Worm (Caenorhabditis elegans): ENCODE data around the gene spch-1.
A peak's percentile ranks its signal among the peaks of the same experiment; 100 is the strongest.

spch-1 gene

DNA sequence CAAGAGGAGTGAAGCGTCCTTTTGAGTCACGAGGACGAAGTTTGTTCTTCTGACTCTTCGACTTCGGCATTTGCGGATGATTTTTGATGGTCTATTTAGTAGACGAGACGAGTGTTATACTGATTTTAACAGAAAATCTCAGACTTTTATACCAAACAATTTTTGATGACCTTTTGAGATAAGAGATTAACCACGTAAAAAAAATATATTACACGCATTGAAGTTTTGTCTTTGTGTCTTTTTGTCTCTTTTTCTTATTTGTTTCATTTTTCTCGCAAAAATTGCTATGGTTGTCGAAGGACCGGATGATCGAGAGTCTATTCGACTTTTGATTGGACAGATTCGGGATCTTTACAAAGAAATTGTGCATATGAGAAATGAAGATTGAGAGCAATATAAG is at the start of gene spch-1:
Gene spch-1 (minus strand): TSS at position 101 of the 400 bp plus-strand sequence.
- TF ChIP-seq W03F9.2 (tag; optimal IDR thresholded peaks at IDR 0.05) (no peak), dao-5 (tag; optimal IDR thresholded peaks at IDR 0.05) (no peak), him-1 (tag; optimal IDR thresholded peaks at IDR 0.05) (no peak)

DNA sequence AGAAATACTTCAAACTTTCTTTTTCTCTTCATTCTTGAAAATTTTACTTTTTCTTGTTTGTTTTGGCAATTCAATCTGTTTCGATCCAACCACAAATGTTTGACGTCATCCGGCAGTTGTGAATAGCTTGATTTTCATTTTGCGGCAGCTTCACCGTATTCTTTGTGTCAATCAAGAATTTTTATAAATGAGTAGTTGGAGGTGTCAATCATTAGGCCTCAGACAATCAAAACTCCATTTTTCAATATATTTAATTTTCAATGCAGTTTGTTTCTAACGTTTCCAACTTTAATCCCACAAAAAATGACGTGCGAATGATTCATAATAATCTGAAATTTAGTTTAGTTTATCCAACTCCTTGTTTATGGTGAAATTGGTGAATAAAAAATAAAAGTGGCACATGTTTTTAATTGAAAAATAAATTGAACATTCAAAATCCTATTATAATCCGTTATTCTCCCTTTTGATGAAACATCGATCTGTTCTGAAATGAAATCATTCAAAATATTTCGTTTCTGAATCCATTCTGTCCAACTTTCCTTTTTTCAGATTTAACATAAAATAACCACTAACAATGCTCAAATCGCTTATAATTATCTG is 46.2 kb upstream of the spch-1 start, which contains the start of gene ttr-53:
Gene ttr-53 (plus strand): TSS at position 550 of the 600 bp plus-strand sequence.
- TF ChIP-seq W03F9.2 (tag; optimal IDR thresholded peaks at IDR 0.05) (no peak), him-1 (tag; optimal IDR thresholded peaks at IDR 0.05) (no peak), dao-5 (tag; optimal IDR thresholded peaks at IDR 0.05) (no peak)

DNA sequence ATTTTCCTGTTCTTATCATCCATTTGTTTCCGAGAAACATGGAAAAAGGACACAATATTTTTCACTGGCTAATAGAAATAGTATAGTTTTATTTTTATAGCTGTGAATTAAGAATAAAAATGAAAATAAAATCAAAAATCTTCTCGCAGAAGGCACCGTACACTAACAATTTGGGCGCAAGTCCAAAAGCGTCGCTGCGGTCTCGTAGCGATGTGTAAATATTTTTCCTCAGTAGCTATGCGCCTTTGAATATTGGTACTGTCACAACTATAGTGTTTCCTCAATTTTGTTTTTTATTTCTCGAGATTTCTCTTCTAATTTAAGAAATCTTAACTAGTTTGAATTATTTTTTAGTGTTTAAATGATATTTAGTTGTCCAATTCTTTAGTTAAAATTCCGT is 45.7 kb upstream of the spch-1 start:
- no peak for TF ChIP-seq him-1 (tag; optimal IDR thresholded peaks at IDR 0.05)
- no peak for TF ChIP-seq dao-5 (tag; optimal IDR thresholded peaks at IDR 0.05)
- TF ChIP-seq W03F9.2 (tag; optimal IDR thresholded peaks at IDR 0.05), result no peak

DNA sequence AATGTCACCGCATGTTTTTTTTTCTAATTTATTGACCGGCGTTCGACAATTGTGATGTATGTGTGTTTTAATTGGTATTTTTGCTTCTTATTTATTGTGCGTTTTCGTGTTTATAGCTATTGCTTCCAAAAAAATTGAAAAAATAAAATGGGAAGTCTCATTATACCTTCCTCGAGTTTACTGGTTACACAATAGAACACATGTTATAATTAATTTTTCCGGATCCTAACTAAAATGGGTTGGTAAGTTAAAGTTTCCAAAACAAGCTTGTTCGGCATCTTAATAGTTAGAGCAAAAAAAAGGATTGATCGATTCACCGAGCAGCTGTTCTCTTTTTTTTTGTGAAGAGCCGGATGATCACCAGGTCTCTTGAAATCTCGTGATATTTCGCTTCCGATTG is 44.1 kb upstream of the spch-1 start, which contains the start of gene ttr-54:
Gene ttr-54 (plus strand): TSS at position 301 of the 400 bp plus-strand sequence.
- no peak for TF ChIP-seq W03F9.2 (tag; optimal IDR thresholded peaks at IDR 0.05)
- no peak for TF ChIP-seq dao-5 (tag; optimal IDR thresholded peaks at IDR 0.05)
- no peak for TF ChIP-seq him-1 (tag; optimal IDR thresholded peaks at IDR 0.05)

DNA sequence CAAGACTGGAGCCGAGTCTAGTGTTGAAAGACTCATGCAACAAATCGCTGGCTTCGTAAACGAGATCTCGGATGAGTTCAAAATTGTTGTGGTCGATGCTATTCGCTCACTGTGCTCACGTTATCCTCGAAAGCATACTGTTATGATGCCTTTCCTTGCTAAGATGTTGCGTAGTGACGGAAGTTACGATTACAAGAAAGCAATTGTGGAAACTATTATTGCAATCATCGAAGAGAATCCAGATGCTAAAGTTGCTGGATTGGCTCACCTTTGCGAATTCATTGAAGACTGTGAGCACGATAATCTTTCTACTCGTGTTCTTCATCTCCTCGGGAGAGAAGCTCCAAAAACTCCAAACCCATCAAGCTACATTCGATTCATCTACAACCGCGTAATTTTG is 42.1 kb upstream of the spch-1 start:
- TF ChIP-seq W03F9.2 (tag; optimal IDR thresholded peaks at IDR 0.05) (no peak), dao-5 (tag; optimal IDR thresholded peaks at IDR 0.05) (no peak), him-1 (tag; optimal IDR thresholded peaks at IDR 0.05) (no peak)

DNA sequence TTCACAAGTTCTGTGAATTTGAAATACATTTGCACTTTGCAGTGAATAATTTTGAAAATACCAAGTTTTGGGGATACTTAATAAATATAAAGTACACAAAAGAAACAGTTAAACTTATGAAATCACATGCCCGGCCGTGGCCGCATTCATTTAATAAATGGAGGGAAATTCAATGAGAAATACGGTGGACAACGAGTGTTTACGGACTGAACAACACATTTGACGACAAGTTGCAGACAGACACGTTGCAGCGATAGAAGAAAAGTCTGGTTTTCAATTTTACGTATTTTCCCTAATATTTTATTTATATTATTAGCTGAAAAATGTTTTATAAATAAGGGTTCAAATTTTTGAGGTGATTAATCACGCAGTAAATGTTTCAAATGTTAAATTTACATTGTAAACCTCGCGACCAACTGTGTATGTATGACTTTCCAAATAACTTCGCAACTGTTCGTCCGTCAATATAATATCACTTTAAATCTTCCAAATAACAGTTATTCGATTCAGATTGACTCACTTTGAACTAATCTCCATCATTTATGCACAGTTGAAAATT is 40.2 kb upstream of the spch-1 start, which contains the start of gene copg-1:
Gene copg-1 (plus strand): TSS at position 509 of the 559 bp plus-strand sequence.
- peak; percentile 7 for TF ChIP-seq him-1 (tag; optimal IDR thresholded peaks at IDR 0.05)
- no peak for TF ChIP-seq dao-5 (tag; optimal IDR thresholded peaks at IDR 0.05)
- peak; percentile 63 for TF ChIP-seq W03F9.2 (tag; optimal IDR thresholded peaks at IDR 0.05)

DNA sequence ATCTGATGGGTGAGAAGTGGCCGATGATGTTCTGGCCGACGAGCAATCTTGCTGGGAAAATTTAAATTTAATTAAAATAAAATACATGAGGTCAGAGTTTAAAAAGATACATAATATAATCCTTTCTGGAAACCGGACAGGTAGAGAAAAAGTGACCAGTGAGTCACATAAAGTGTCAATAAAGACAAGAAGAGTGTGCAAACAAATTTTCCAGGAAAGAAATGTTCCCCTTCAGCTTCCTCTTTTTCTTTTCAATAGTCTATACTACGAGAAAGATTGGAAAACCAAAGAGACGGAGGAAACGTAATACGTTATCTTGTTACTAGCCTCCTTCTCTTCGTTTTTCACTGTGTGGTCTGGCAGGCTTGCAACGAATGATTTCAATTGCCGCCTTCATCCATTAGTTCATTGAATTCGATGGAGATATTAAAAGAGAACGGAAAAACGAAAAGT is 39.2 kb upstream of the spch-1 start, which contains the start of gene tsp-12:
Gene tsp-12 (minus strand): TSS at position 51 of the 453 bp plus-strand sequence.
- TF ChIP-seq W03F9.2 (tag; optimal IDR thresholded peaks at IDR 0.05) (no peak), him-1 (tag; optimal IDR thresholded peaks at IDR 0.05) (no peak), dao-5 (tag; optimal IDR thresholded peaks at IDR 0.05) (no peak)

DNA sequence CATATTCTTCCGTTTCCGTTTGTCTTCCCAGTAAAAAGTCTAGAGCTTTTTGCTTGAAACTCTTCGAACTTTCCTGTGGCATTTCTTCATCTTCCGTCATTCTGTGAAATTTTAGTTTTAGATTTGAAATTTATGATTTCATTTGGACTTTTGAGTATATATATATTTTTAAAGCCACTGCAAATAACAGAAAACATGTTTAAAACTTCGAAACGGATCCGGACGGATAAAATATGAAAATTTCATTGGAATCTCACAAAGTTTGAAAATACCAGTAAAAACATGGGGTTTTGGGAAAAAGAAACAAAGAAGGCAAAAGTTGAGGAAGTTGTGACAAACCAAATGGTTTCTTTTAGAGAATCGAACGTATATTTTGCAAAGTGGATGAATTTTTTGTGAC is 37.6 kb upstream of the spch-1 start, which contains the start of gene pigs-1:
Gene pigs-1 (minus strand): TSS at position 101 of the 400 bp plus-strand sequence.
- TF ChIP-seq dao-5 (tag; optimal IDR thresholded peaks at IDR 0.05) (no peak), him-1 (tag; optimal IDR thresholded peaks at IDR 0.05) (no peak), W03F9.2 (tag; optimal IDR thresholded peaks at IDR 0.05) (no peak)

DNA sequence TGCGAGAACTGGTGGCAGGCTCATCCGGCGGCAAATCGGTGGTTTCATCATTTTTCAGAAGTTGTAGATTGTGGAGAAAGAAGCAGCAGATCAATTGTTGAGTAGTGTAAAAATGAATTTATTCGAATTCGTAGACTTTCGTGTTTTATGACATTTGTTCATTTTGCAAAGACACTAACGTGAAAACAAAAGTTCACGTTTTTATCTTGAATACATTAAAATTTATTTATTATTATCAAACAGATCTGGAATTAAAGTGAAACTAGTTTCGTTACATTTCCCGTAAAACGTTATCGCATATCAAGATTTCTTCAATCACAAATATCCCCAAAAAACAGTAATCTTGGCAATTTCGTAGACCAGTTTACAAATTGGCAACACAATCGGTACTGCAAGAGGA is 35.5 kb upstream of the spch-1 start, which contains the start of gene T14G10.8:
Gene T14G10.8 (minus strand): TSS at position 101 of the 400 bp plus-strand sequence.
- TF ChIP-seq dao-5 (tag; optimal IDR thresholded peaks at IDR 0.05) (no peak), him-1 (tag; optimal IDR thresholded peaks at IDR 0.05) (no peak), W03F9.2 (tag; optimal IDR thresholded peaks at IDR 0.05) (no peak)

DNA sequence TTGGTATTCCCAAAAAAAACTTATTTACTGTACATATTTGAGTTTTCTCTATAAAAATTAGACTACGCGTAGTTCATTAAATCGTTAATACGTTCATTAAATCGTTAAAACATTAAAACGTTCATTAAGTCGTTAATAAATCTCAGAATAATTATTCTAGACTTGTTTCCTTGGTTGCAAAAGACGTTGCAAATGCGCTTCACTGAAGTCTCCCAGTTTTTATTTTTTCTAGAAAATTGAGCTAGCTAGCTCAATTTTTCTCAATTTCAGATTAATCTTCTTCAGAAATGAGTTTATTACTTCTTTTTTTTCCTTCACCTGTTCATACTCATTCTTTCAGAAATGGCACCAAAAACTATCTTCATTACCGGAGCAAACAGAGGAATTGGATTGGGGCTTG is 33.6 kb upstream of the spch-1 start:
- TF ChIP-seq W03F9.2 (tag; optimal IDR thresholded peaks at IDR 0.05) (no peak), him-1 (tag; optimal IDR thresholded peaks at IDR 0.05) (no peak), dao-5 (tag; optimal IDR thresholded peaks at IDR 0.05) (no peak)

DNA sequence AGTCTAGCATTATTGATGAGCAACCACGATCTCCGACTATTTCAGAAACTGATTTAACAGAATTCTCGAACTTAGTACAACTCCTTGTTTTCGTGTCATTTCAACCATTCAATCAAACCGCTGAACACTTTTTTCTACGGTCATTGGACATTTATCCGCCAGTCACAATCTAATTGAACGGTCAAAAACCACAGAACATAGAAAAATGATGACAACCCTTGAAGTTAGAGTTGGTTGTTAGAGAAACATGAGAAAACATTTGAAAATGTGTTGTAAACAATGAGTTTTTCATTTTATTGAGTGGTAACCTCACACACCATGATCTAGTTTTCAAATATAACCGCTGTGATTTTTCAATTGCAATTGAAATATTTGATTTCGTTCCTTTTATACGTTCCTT is 33.1 kb upstream of the spch-1 start:
- TF ChIP-seq dao-5 (tag; optimal IDR thresholded peaks at IDR 0.05), result no peak
- no peak for TF ChIP-seq W03F9.2 (tag; optimal IDR thresholded peaks at IDR 0.05)
- no peak for TF ChIP-seq him-1 (tag; optimal IDR thresholded peaks at IDR 0.05)

DNA sequence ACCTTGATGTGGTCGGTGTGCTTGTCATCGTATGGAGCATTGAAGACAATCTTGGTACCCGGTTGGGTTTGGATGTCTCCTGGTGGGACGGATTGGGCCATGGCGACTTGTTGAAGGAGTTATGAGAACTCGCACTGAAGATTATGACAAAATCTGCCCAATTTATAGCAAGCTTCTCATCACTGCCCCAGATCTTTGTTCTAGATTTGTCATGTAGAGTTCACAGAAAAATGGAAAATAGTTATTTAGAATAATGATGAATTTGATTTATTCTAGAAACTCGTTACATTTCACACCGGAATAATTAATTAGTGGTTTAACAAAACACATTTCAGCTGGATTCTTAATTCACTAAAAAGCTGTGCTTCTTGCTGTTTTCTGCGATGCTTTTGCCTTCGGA is 32.3 kb upstream of the spch-1 start, which contains the start of gene msp-38:
Gene msp-38 (minus strand): TSS at position 101 of the 400 bp plus-strand sequence.
- no peak for TF ChIP-seq him-1 (tag; optimal IDR thresholded peaks at IDR 0.05)

DNA sequence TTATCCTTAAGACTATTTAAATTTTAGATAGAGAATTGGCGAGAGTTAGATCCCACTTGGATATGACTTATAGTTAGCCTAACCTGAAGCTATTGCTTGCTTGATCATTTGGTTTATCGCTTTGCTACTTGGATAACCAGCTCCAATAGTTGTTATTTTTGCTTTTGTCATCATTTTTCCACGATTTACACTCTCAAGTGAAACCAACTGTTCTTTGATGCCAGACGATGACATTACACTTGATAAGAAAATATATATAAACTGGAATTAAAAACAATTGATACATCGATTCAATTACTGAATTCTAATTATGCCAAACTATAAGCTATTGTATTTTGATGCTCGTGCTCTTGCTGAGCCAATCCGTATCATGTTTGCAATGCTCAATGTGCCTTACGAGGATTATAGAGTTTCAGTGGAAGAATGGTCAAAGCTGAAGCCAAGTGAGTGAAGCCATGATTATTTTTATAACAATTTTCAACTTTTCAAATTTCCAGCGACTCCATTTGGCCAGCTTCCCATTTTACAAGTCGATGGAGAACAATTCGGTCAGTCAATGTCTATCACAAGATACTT is 30.7 kb upstream of the spch-1 start, which contains the start of the genes gst-2, gst-4 and dhs-12:
Gene gst-2 (minus strand): TSS at position 132 of the 576 bp plus-strand sequence.
Gene gst-4 (plus strand): TSS at position 296 of the 576 bp plus-strand sequence.
Gene dhs-12 (plus strand): TSS at position 526 of the 576 bp plus-strand sequence.
- TF ChIP-seq dao-5 (tag; optimal IDR thresholded peaks at IDR 0.05), result no peak
- no peak for TF ChIP-seq W03F9.2 (tag; optimal IDR thresholded peaks at IDR 0.05)
- TF ChIP-seq him-1 (tag; optimal IDR thresholded peaks at IDR 0.05), result no peak

DNA sequence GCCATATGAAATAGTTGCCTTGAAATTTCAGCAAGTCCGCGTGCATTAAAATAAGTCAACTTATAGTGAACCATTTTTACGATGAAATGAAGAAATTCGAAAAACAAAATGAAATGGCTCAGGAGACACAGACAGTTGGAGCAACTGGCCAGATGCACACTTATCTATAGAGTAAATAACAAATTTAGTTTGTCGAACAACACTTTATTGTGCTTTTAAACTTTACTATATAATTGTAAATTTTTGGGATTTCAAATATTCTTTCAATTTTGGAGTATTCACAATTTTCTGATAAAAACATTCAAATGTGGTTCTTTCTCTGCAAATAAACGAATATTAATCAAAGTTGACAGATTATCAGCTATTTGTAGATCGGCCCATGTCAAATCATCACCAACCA is 28.8 kb upstream of the spch-1 start, which contains the start of gene gst-3:
Gene gst-3 (minus strand): TSS at position 101 of the 400 bp plus-strand sequence.
- TF ChIP-seq him-1 (tag; optimal IDR thresholded peaks at IDR 0.05), result no peak
- no peak for TF ChIP-seq dao-5 (tag; optimal IDR thresholded peaks at IDR 0.05)
- no peak for TF ChIP-seq W03F9.2 (tag; optimal IDR thresholded peaks at IDR 0.05)

Measured in whole organism, L4/young adult.